Fruit fly (Drosophila melanogaster) whole organism, embryonic: Measurements from ENCODE around the gene CG14054.

Experiments used
- Atf-2 ChIP-seq: fragments of 200-800 bp; sonication (Bioruptor generic); optimal IDR thresholded peaks from 2 replicates; lab custom pipeline; 2016; ENCODE audit warnings: missing biosample characterization, missing genetic modification characterization
- BtbVII ChIP-seq: fragments of 200-800 bp; sonication (Bioruptor generic); optimal IDR thresholded peaks from 3 replicates; lab custom pipeline; 2017; ENCODE audit warnings: missing biosample characterization, mild to moderate bottlenecking, missing genetic modification characterization
- CG10959 ChIP-seq: fragments of 200-800 bp; sonication (Bioruptor generic); IDR thresholded peaks from 2 replicates; pipeline ENCODE4 v1.3.6; 2022; ENCODE audit warnings: missing biosample characterization, missing genetic modification characterization
- CG11247 ChIP-seq: fragments of 200-800 bp; sonication (Bioruptor generic); IDR thresholded peaks from 2 replicates; pipeline ENCODE4 v1.3.6; 2022; ENCODE audit warnings: missing biosample characterization, missing genetic modification characterization
- CG11696 ChIP-seq: fragments of 200-800 bp; sonication (Bioruptor generic); IDR thresholded peaks from 2 replicates; pipeline ENCODE4 v1.3.6; 2022; ENCODE audit warnings: missing biosample characterization, missing genetic modification characterization
- CG12236 ChIP-seq: fragments of 200-800 bp; sonication (Bioruptor generic); optimal IDR thresholded peaks from 2 replicates; lab custom pipeline; 2016; ENCODE audit warnings: missing biosample characterization, missing genetic modification characterization
- CG13296 ChIP-seq: fragments of 200-800 bp; sonication (Bioruptor generic); optimal IDR thresholded peaks from 3 replicates; lab custom pipeline; 2018; ENCODE audit warnings: missing biosample characterization, mild to moderate bottlenecking, missing genetic modification characterization
- CG13894 ChIP-seq: fragments of 200-800 bp; sonication (Bioruptor generic); optimal IDR thresholded peaks from 3 replicates; lab custom pipeline; 2018; ENCODE audit warnings: missing biosample characterization, mild to moderate bottlenecking, missing genetic modification characterization, moderate library complexity
- CG1647 ChIP-seq: fragments of 200-800 bp; sonication (Bioruptor generic); optimal IDR thresholded peaks from 3 replicates; lab custom pipeline; 2016; ENCODE audit warnings: missing biosample characterization, missing genetic modification characterization
- CG17186 ChIP-seq: fragments of 200-800 bp; sonication (Bioruptor generic); optimal IDR thresholded peaks from 3 replicates; lab custom pipeline; 2017; ENCODE audit warnings: missing biosample characterization, missing genetic modification reagents, missing genetic modification characterization
- CG17385 ChIP-seq: fragments of 200-800 bp; sonication (Bioruptor generic); optimal IDR thresholded peaks from 3 replicates; lab custom pipeline; 2018; ENCODE audit warnings: missing biosample characterization, mild to moderate bottlenecking, missing genetic modification characterization
- CG2889 ChIP-seq: fragments of 200-800 bp; sonication (Bioruptor generic); IDR thresholded peaks from 3 replicates; pipeline ENCODE4 v1.3.6; 2022; ENCODE audit warnings: missing biosample characterization, missing genetic modification characterization
- CG31441 ChIP-seq: fragments of 200-800 bp; sonication (Bioruptor generic); IDR thresholded peaks from 2 replicates; pipeline ENCODE4 v1.3.6; 2022; ENCODE audit warnings: missing biosample characterization, missing genetic modification characterization
- CG33213 ChIP-seq: fragments of 200-800 bp; sonication (Bioruptor generic); optimal IDR thresholded peaks from 3 replicates; lab custom pipeline; 2016; ENCODE audit warnings: missing biosample characterization, missing genetic modification characterization
- CG34224 ChIP-seq: fragments of 200-800 bp; sonication (Bioruptor generic); IDR thresholded peaks from 3 replicates; pipeline ENCODE4 v1.3.6; 2022; ENCODE audit warnings: missing biosample characterization, missing genetic modification characterization; ENCODE audit not compliant: partially characterized antibody
- CG4282 ChIP-seq: fragments of 200-800 bp; sonication (Bioruptor generic); optimal IDR thresholded peaks from 2 replicates; lab custom pipeline; 2016; ENCODE audit warnings: missing biosample characterization, missing genetic modification characterization
- CG6254 ChIP-seq: fragments of 200-800 bp; sonication (Bioruptor generic); optimal IDR thresholded peaks from 3 replicates; lab custom pipeline; 2017; ENCODE audit warnings: mild to moderate bottlenecking, missing biosample characterization, missing genetic modification reagents, missing genetic modification characterization
- CG6683 ChIP-seq: fragments of 200-800 bp; sonication (Bioruptor generic); optimal IDR thresholded peaks from 2 replicates; lab custom pipeline; 2017; ENCODE audit warnings: missing biosample characterization, mild to moderate bottlenecking, missing genetic modification characterization, missing genetic modification reagents
- CG6689 ChIP-seq: fragments of 200-800 bp; sonication (Bioruptor generic); IDR thresholded peaks from 2 replicates; pipeline ENCODE4 v1.3.6; 2022; ENCODE audit warnings: missing biosample characterization, missing genetic modification characterization
- CG9727 ChIP-seq: fragments of 200-800 bp; sonication (Bioruptor generic); optimal IDR thresholded peaks from 3 replicates; lab custom pipeline; 2017; ENCODE audit warnings: missing biosample characterization, mild to moderate bottlenecking, missing genetic modification characterization
- HLH3B ChIP-seq: fragments of 200-800 bp; sonication (Bioruptor generic); IDR thresholded peaks from 2 replicates; pipeline ENCODE4 v1.3.6; 2022; ENCODE audit warnings: missing biosample characterization, missing genetic modification characterization
- Hr39 ChIP-seq: fragments of >200 bp; optimal IDR thresholded peaks from 2 replicates; lab custom pipeline; 2017
- Lpt ChIP-seq: fragments of >200 bp; optimal IDR thresholded peaks from 2 replicates; lab custom pipeline; 2018; ENCODE audit warnings: missing biosample characterization, missing genetic modification characterization
- MTF-1 ChIP-seq: fragments of 200-800 bp; sonication (Bioruptor generic); optimal IDR thresholded peaks from 2 replicates; lab custom pipeline; 2018; ENCODE audit warnings: missing biosample characterization, mild to moderate bottlenecking, missing genetic modification characterization, borderline replicate concordance
- Meics ChIP-seq: fragments of 200-800 bp; sonication (Bioruptor generic); optimal IDR thresholded peaks from 2 replicates; lab custom pipeline; 2017; ENCODE audit warnings: missing biosample characterization, mild to moderate bottlenecking, missing genetic modification characterization
- Mes4 ChIP-seq: fragments of 200-800 bp; sonication (Bioruptor generic); optimal IDR thresholded peaks from 2 replicates; lab custom pipeline; 2016; ENCODE audit warnings: missing biosample characterization, missing genetic modification characterization
- Neu2 ChIP-seq: fragments of 200-800 bp; sonication (Bioruptor generic); optimal IDR thresholded peaks from 3 replicates; lab custom pipeline; 2016; ENCODE audit warnings: missing biosample characterization, missing genetic modification characterization, borderline replicate concordance
- PHDP ChIP-seq: fragments of 200-800 bp; sonication (Bioruptor generic); optimal IDR thresholded peaks from 3 replicates; lab custom pipeline; 2018; ENCODE audit warnings: missing biosample characterization, mild to moderate bottlenecking, missing genetic modification characterization, moderate library complexity
- Rfx ChIP-seq: fragments of 200-800 bp; sonication (Bioruptor generic); IDR thresholded peaks from 2 replicates; pipeline ENCODE4 v1.3.6; 2022; ENCODE audit warnings: missing biosample characterization, missing genetic modification characterization
- Six4 ChIP-seq: fragments of 200-800 bp; sonication (Bioruptor generic); optimal IDR thresholded peaks from 2 replicates; lab custom pipeline; 2016; ENCODE audit warnings: missing biosample characterization, missing genetic modification characterization
- Spps ChIP-seq: fragments of 200-800 bp; sonication (Bioruptor generic); optimal IDR thresholded peaks from 2 replicates; lab custom pipeline; 2018; ENCODE audit warnings: missing biosample characterization, mild to moderate bottlenecking, missing genetic modification characterization
- Xbp1 ChIP-seq: fragments of 200-800 bp; sonication (Bioruptor generic); optimal IDR thresholded peaks from 3 replicates; lab custom pipeline; 2016; ENCODE audit warnings: missing biosample characterization, mild to moderate bottlenecking, missing genetic modification characterization
- YL-1 ChIP-seq: fragments of 200-800 bp; sonication (Bioruptor generic); optimal IDR thresholded peaks from 3 replicates; lab custom pipeline; 2017; ENCODE audit warnings: missing biosample characterization, mild to moderate bottlenecking, missing genetic modification characterization
- al ChIP-seq: fragments of 200-800 bp; sonication (Bioruptor generic); IDR thresholded peaks from 2 replicates; pipeline ENCODE4 v1.3.6; 2022; ENCODE audit warnings: missing biosample characterization, missing genetic modification characterization
- ash1 ChIP-seq: fragments of 200-800 bp; sonication (Bioruptor generic); optimal IDR thresholded peaks from 2 replicates; lab custom pipeline; 2018; ENCODE audit warnings: missing biosample characterization, mild to moderate bottlenecking, missing genetic modification characterization
- croc ChIP-seq: fragments of 200-800 bp; sonication (Bioruptor generic); conservative IDR thresholded peaks from 3 replicates; pipeline ENCODE4 v1.3.6; 2022; ENCODE audit warnings: missing biosample characterization, missing genetic modification characterization
- dan ChIP-seq: fragments of 200-800 bp; sonication (Bioruptor generic); IDR thresholded peaks from 2 replicates; pipeline ENCODE4 v1.3.6; 2022; ENCODE audit warnings: missing biosample characterization, missing genetic modification characterization
- danr ChIP-seq: fragments of 200-800 bp; sonication (Bioruptor generic); IDR thresholded peaks from 2 replicates; pipeline ENCODE4 v1.3.6; 2022; ENCODE audit warnings: missing biosample characterization, missing genetic modification characterization
- dimm ChIP-seq: fragments of 200-800 bp; sonication (Bioruptor generic); IDR thresholded peaks from 2 replicates; pipeline ENCODE4 v1.3.6; 2022; ENCODE audit warnings: missing biosample characterization, missing genetic modification characterization
- dm ChIP-seq: fragments of 200-800 bp; sonication (Bioruptor generic); optimal IDR thresholded peaks from 3 replicates; lab custom pipeline; 2016; ENCODE audit warnings: missing biosample characterization, missing genetic modification characterization
- gt ChIP-seq: fragments of 200-800 bp; sonication (Bioruptor generic); IDR thresholded peaks from 2 replicates; pipeline ENCODE4 v1.3.6; 2022; ENCODE audit warnings: missing biosample characterization, missing genetic modification characterization
- lbe ChIP-seq: fragments of 200-800 bp; sonication (Bioruptor generic); optimal IDR thresholded peaks from 2 replicates; lab custom pipeline; 2016; ENCODE audit warnings: missing biosample characterization, mild to moderate bottlenecking, missing genetic modification characterization
- mam ChIP-seq: fragments of 200-800 bp; sonication (Bioruptor generic); optimal IDR thresholded peaks from 3 replicates; lab custom pipeline; 2016; ENCODE audit warnings: missing biosample characterization, missing genetic modification characterization
- pnt ChIP-seq: fragments of 200-800 bp; sonication (Bioruptor generic); optimal IDR thresholded peaks from 3 replicates; lab custom pipeline; 2016; ENCODE audit warnings: missing biosample characterization, missing genetic modification characterization
- slou ChIP-seq: fragments of 200-800 bp; sonication (Bioruptor generic); optimal IDR thresholded peaks from 3 replicates; lab custom pipeline; 2016; ENCODE audit warnings: missing biosample characterization, missing genetic modification characterization
- tup ChIP-seq: fragments of 200-800 bp; sonication (Bioruptor generic); optimal IDR thresholded peaks from 2 replicates; lab custom pipeline; 2016; ENCODE audit warnings: missing biosample characterization, mild to moderate bottlenecking, missing genetic modification characterization, moderate library complexity
- vnd ChIP-seq: fragments of 200-800 bp; sonication (Bioruptor generic); IDR thresholded peaks from 3 replicates; pipeline ENCODE4 v1.3.6; 2022; ENCODE audit warnings: missing biosample characterization, missing genetic modification characterization; ENCODE audit not compliant: partially characterized antibody
- wek ChIP-seq: fragments of 200-800 bp; sonication (Bioruptor generic); optimal IDR thresholded peaks from 3 replicates; lab custom pipeline; 2018; ENCODE audit warnings: missing biosample characterization, mild to moderate bottlenecking, missing genetic modification characterization, moderate library complexity
- yki ChIP-seq: fragments of >200 bp; optimal IDR thresholded peaks from 3 replicates; lab custom pipeline; 2018
- z ChIP-seq: fragments of 200-800 bp; sonication (Bioruptor generic); IDR thresholded peaks from 3 replicates; pipeline ENCODE4 v1.3.6; 2022; ENCODE audit warnings: missing biosample characterization, missing genetic modification characterization

The CG14054 gene

dm6 chrX:2050070-2050899 lies 15.9 kb downstream of the CG14054 start, which contains the start of gene moody (continued):
- peak; percentile 93 for TF ChIP-seq CG17385 (GFP tag; lab: Kevin White, UChicago)
- TF ChIP-seq danr (GFP tag; lab: Robert Waterston, UW), result peak; percentile 95
- peak; percentile 95 for TF ChIP-seq Mes4 (GFP tag; lab: Kevin White, UChicago)
- TF ChIP-seq CG13894 (tag; lab: Kevin White, UChicago), result peak; percentile 97
- TF ChIP-seq CG9727, result peak; percentile 91
- peak; percentile 97 for TF ChIP-seq BtbVII
- TF ChIP-seq z (GFP tag; lab: Robert Waterston, UW), result peak; percentile 86
- TF ChIP-seq CG13296 (GFP tag; lab: Kevin White, UChicago), result peak; percentile 98
- TF ChIP-seq yki, result no peak
- no peak for TF ChIP-seq Lpt
- TF ChIP-seq dimm (GFP tag; lab: Robert Waterston, UW), result peak; percentile 93
- TF ChIP-seq dm (GFP tag; lab: Kevin White, UChicago), result peak; percentile 94
- peak; percentile 91 for TF ChIP-seq dan (GFP tag; lab: Robert Waterston, UW)
- TF ChIP-seq CG6683, result peak; percentile 94
- TF ChIP-seq pnt (GFP tag; lab: Kevin White, UChicago), result peak; percentile 97
- peak; percentile 87 for TF ChIP-seq slou (GFP tag; lab: Kevin White, UChicago)
- TF ChIP-seq MTF-1, result peak; percentile 97
- peak; percentile 99 for TF ChIP-seq CG11247 (GFP tag; lab: Robert Waterston, UW)
- peak; percentile 95 for TF ChIP-seq Six4 (GFP tag; lab: Kevin White, UChicago)
- TF ChIP-seq Atf-2 (GFP tag; lab: Kevin White, UChicago), result peak; percentile 96
- TF ChIP-seq CG33213 (GFP tag; lab: Kevin White, UChicago), result peak; percentile 97
- TF ChIP-seq HLH3B (GFP tag; lab: Robert Waterston, UW), result peak; percentile 98
- peak; percentile 92 for TF ChIP-seq CG11696 (GFP tag; lab: Robert Waterston, UW)
- peak; percentile 100 for TF ChIP-seq Rfx
- TF ChIP-seq CG1647 (GFP tag; lab: Kevin White, UChicago), result peak; percentile 94
- TF ChIP-seq ash1 (GFP tag; lab: Kevin White, UChicago), result peak; percentile 97
- peak; percentile 60 for TF ChIP-seq Spps (tag; lab: Kevin White, UChicago)
- TF ChIP-seq Meics (GFP tag; lab: Kevin White, UChicago), result peak; percentile 98
- peak; percentile 96 for TF ChIP-seq YL-1
- peak; percentile 95 for TF ChIP-seq tup (GFP tag; lab: Kevin White, UChicago)
- peak; percentile 96 for TF ChIP-seq CG10959 (GFP tag; lab: Robert Waterston, UW)
- TF ChIP-seq mam (GFP tag; lab: Kevin White, UChicago), result peak; percentile 99
- TF ChIP-seq CG6689 (GFP tag; lab: Robert Waterston, UW), result peak; percentile 95
- peak; percentile 52; the same call in 2 of the 3 replicates for TF ChIP-seq CG34224 (GFP tag; lab: Robert Waterston, UW)
- TF ChIP-seq wek, result peak; percentile 92
- TF ChIP-seq gt, result peak; percentile 94
- peak; percentile 94 for TF ChIP-seq CG4282 (GFP tag; lab: Kevin White, UChicago)
- TF ChIP-seq CG17186 (GFP tag; lab: Kevin White, UChicago), result peak; percentile 80
- TF ChIP-seq al (GFP tag; lab: Robert Waterston, UW), result peak; percentile 98
- TF ChIP-seq Hr39, result no peak
- peak; percentile 96 for TF ChIP-seq CG2889 (GFP tag; lab: Robert Waterston, UW)
- no peak for TF ChIP-seq vnd
- TF ChIP-seq CG12236 (GFP tag; lab: Kevin White, UChicago), result peak; percentile 88
- TF ChIP-seq Xbp1 (GFP tag; lab: Kevin White, UChicago), result peak; percentile 98
- TF ChIP-seq CG31441 (GFP tag; lab: Robert Waterston, UW), result peak; percentile 88
- peak; percentile 90 for TF ChIP-seq croc (GFP tag; lab: Robert Waterston, UW)
- TF ChIP-seq CG6254 (GFP tag; lab: Kevin White, UChicago), result peak; percentile 83
- peak; percentile 97 for TF ChIP-seq PHDP (tag; lab: Kevin White, UChicago)
- peak; percentile 86 for TF ChIP-seq lbe (GFP tag; lab: Kevin White, UChicago)
- peak; percentile 70 for TF ChIP-seq Neu2
